In genomic region chr3R:5281094-5281493, dm6 we compare ENCODE assay signal across 1 fruit fly cellular context.
TF ChIP-seq lines count a peak whose summit lies in the region.

No protein-coding gene starts in this region.

TF ChIP-seq in whole organism, embryonic, 481 proteins besides CTCF, POLR2A, EP300 and RAD21 (continued from another document):
- TF ChIP-seq CG3163 (GFP tag; optimal IDR thresholded peaks at IDR 0.05; lab: Kevin White, UChicago), result peak; percentile 41
- TF ChIP-seq Neu2 (GFP tag; optimal IDR thresholded peaks at IDR 0.05; lab: Kevin White, UChicago; ENCODE audit: borderline replicate concordance), result no peak
- TF ChIP-seq lbe (GFP tag; optimal IDR thresholded peaks at IDR 0.05; lab: Kevin White, UChicago), result peak; percentile 64
- no peak for TF ChIP-seq pb (GFP tag; optimal IDR thresholded peaks at IDR 0.05; lab: Kevin White, UChicago)
- peak; percentile 20; the same call in 1 of the 2 replicates for TF ChIP-seq slbo (GFP tag; IDR thresholded peaks at IDR 0.05; lab: Robert Waterston, UW)
- TF ChIP-seq zen2 (GFP tag; IDR thresholded peaks at IDR 0.05; lab: Robert Waterston, UW; ENCODE audit: partially characterized antibody), result no peak
- no peak for TF ChIP-seq ap (GFP tag; IDR thresholded peaks at IDR 0.05; lab: Robert Waterston, UW)
- TF ChIP-seq CG9215 (GFP tag; IDR thresholded peaks at IDR 0.05; lab: Robert Waterston, UW), result no peak
- no peak for TF ChIP-seq CG1233 (GFP tag; optimal IDR thresholded peaks at IDR 0.05; lab: Kevin White, UChicago)
- TF ChIP-seq nom (GFP tag; optimal IDR thresholded peaks at IDR 0.05; lab: Kevin White, UChicago), result peak; percentile 37
- peak; percentile 62; the same call in 1 of the 2 replicates for TF ChIP-seq NFAT (GFP tag; IDR thresholded peaks at IDR 0.05; lab: Robert Waterston, UW)
- TF ChIP-seq CG2875 (GFP tag; optimal IDR thresholded peaks at IDR 0.05; lab: Kevin White, UChicago), result no peak
- no peak for TF ChIP-seq ham (GFP tag; IDR thresholded peaks at IDR 0.05; lab: Robert Waterston, UW)
- no peak for TF ChIP-seq tup (GFP tag; optimal IDR thresholded peaks at IDR 0.05; lab: Kevin White, UChicago)
- TF ChIP-seq CG30431 (GFP tag; optimal IDR thresholded peaks at IDR 0.05; lab: Kevin White, UChicago), result no peak
- no peak for TF ChIP-seq Dll (GFP tag; IDR thresholded peaks at IDR 0.05; lab: Robert Waterston, UW; ENCODE audit: partially characterized antibody)
- TF ChIP-seq Atf3 (GFP tag; optimal IDR thresholded peaks at IDR 0.05; lab: Kevin White, UChicago), result no peak
- no peak for TF ChIP-seq ato (GFP tag; IDR thresholded peaks at IDR 0.05; lab: Robert Waterston, UW; ENCODE audit: partially characterized antibody)
- peak; percentile 29; the same call in 1 of the 2 replicates for TF ChIP-seq Xrp1 (GFP tag; IDR thresholded peaks at IDR 0.05; lab: Robert Waterston, UW)
- peak; percentile 45 for TF ChIP-seq Med (GFP tag; lab: Kevin White, UChicago)
- no peak for TF ChIP-seq CG9876 (GFP tag; optimal IDR thresholded peaks at IDR 0.05; lab: Kevin White, UChicago)
- TF ChIP-seq Fer3 (tag; optimal IDR thresholded peaks at IDR 0.05; lab: Kevin White, UChicago), result no peak
- TF ChIP-seq CG5245 (GFP tag; optimal IDR thresholded peaks at IDR 0.05; lab: Kevin White, UChicago), result no peak
- no peak for TF ChIP-seq bigmax (GFP tag; optimal IDR thresholded peaks at IDR 0.05; lab: Kevin White, UChicago)
- peak; percentile 13; the same call in 1 of the 2 replicates for TF ChIP-seq CG31224 (GFP tag; IDR thresholded peaks at IDR 0.05; lab: Robert Waterston, UW)
- no peak for TF ChIP-seq CG11723 (GFP tag; optimal IDR thresholded peaks at IDR 0.05; lab: Kevin White, UChicago)
- TF ChIP-seq CG11093 (GFP tag; IDR thresholded peaks at IDR 0.05; lab: Robert Waterston, UW), result 0 out of 3 replicates have a peak, but pooled peaks have one; percentile 15
- peak; percentile 60 for TF ChIP-seq CG32532 (GFP tag; IDR thresholded peaks at IDR 0.05; lab: Robert Waterston, UW)
- peak; percentile 37 for TF ChIP-seq psq (GFP tag; optimal IDR thresholded peaks at IDR 0.05; lab: Kevin White, UChicago)
- TF ChIP-seq fd96Cb (tag; optimal IDR thresholded peaks at IDR 0.05; lab: Kevin White, UChicago), result no peak
- TF ChIP-seq Rfx (GFP tag; IDR thresholded peaks at IDR 0.05; lab: Robert Waterston, UW), result peak; percentile 54
- no peak for TF ChIP-seq CG18011 (GFP tag; optimal IDR thresholded peaks at IDR 0.05; lab: Kevin White, UChicago)
- no peak for TF ChIP-seq CG8290 (GFP tag; optimal IDR thresholded peaks at IDR 0.05; lab: Kevin White, UChicago)
- peak in 1 of 2 experiments; percentile 12 for TF ChIP-seq CG8290 (tag; optimal IDR thresholded peaks at IDR 0.05; lab: Kevin White, UChicago)
- TF ChIP-seq Hr51 (GFP tag; optimal IDR thresholded peaks at IDR 0.05; lab: Kevin White, UChicago), result no peak
- no peak for TF ChIP-seq da (GFP tag; optimal IDR thresholded peaks at IDR 0.05; lab: Kevin White, UChicago)
- no peak for TF ChIP-seq CG8765 (GFP tag; IDR thresholded peaks at IDR 0.05; lab: Robert Waterston, UW)
- TF ChIP-seq Hey (tag; optimal IDR thresholded peaks at IDR 0.05; lab: Kevin White, UChicago), result no peak
- 0 out of 4 replicates have a peak, but pooled peaks have one; percentile 39 for TF ChIP-seq chinmo (GFP tag; IDR thresholded peaks at IDR 0.05; lab: Robert Waterston, UW; ENCODE audit: partially characterized antibody)
- TF ChIP-seq row (GFP tag; IDR thresholded peaks at IDR 0.05; lab: Robert Waterston, UW), result peak; percentile 48; the same call in 2 of the 3 replicates
- no peak for TF ChIP-seq CG12219 (GFP tag; optimal IDR thresholded peaks at IDR 0.05; lab: Kevin White, UChicago)
- TF ChIP-seq tio (GFP tag; optimal IDR thresholded peaks at IDR 0.05; lab: Kevin White, UChicago), result no peak
- TF ChIP-seq TFAM (GFP tag; optimal IDR thresholded peaks at IDR 0.05; lab: Kevin White, UChicago), result no peak
- no peak for TF ChIP-seq CG12391 (tag; optimal IDR thresholded peaks at IDR 0.05; lab: Kevin White, UChicago)
- TF ChIP-seq CG6175 (GFP tag; IDR thresholded peaks at IDR 0.05; lab: Robert Waterston, UW), result no peak
- TF ChIP-seq C15 (GFP tag; IDR thresholded peaks at IDR 0.05; lab: Robert Waterston, UW), result no peak
- TF ChIP-seq Antp (GFP tag; optimal IDR thresholded peaks at IDR 0.05; lab: Kevin White, UChicago), result no peak
- TF ChIP-seq Abd-B (GFP tag; optimal IDR thresholded peaks at IDR 0.05; lab: Kevin White, UChicago), result no peak
- TF ChIP-seq CG34224 (GFP tag; IDR thresholded peaks at IDR 0.05; lab: Robert Waterston, UW; ENCODE audit: partially characterized antibody), result 0 out of 3 replicates have a peak, but pooled peaks have one; percentile 20
- no peak for TF ChIP-seq CG2199 (GFP tag; IDR thresholded peaks at IDR 0.05; lab: Robert Waterston, UW)
- TF ChIP-seq ase (GFP tag; IDR thresholded peaks at IDR 0.05; lab: Robert Waterston, UW), result no peak
- no peak for TF ChIP-seq Deaf1 (tag; optimal IDR thresholded peaks at IDR 0.05; lab: Kevin White, UChicago)
- TF ChIP-seq run (tag; optimal IDR thresholded peaks at IDR 0.05; lab: Kevin White, UChicago), result no peak
- TF ChIP-seq CG18764 (GFP tag; optimal IDR thresholded peaks at IDR 0.05; lab: Kevin White, UChicago), result no peak
- no peak for TF ChIP-seq Sox102F (GFP tag; optimal IDR thresholded peaks at IDR 0.05; lab: Kevin White, UChicago)
- TF ChIP-seq HLHmδ (GFP tag; optimal IDR thresholded peaks at IDR 0.05; lab: Kevin White, UChicago), result no peak
- 0 out of 2 replicates have a peak, but pooled peaks have one; percentile 13 for TF ChIP-seq al (GFP tag; IDR thresholded peaks at IDR 0.05; lab: Robert Waterston, UW)
- TF ChIP-seq B-H1 (GFP tag; IDR thresholded peaks at IDR 0.05; lab: Robert Waterston, UW), result no peak
- TF ChIP-seq Poxn (GFP tag; IDR thresholded peaks at IDR 0.05; lab: Robert Waterston, UW), result no peak
- TF ChIP-seq cas (GFP tag; IDR thresholded peaks at IDR 0.05; lab: Robert Waterston, UW), result no peak
- TF ChIP-seq sqz (GFP tag; optimal IDR thresholded peaks at IDR 0.05; lab: Kevin White, UChicago), result no peak
- no peak for TF ChIP-seq cad (GFP tag; optimal IDR thresholded peaks at IDR 0.05; lab: Kevin White, UChicago)
- TF ChIP-seq peb (GFP tag; IDR thresholded peaks at IDR 0.05; lab: Robert Waterston, UW), result no peak
- no peak for TF ChIP-seq zfh1 (GFP tag; IDR thresholded peaks at IDR 0.05; lab: Robert Waterston, UW)
- TF ChIP-seq Mad (GFP tag; optimal IDR thresholded peaks at IDR 0.05; lab: Kevin White, UChicago), result no peak
- TF ChIP-seq ind (GFP tag; optimal IDR thresholded peaks at IDR 0.05; lab: Kevin White, UChicago), result no peak
- no peak for TF ChIP-seq CG6272 (GFP tag; IDR thresholded peaks at IDR 0.05; lab: Robert Waterston, UW)
- TF ChIP-seq CG3281 (GFP tag; optimal IDR thresholded peaks at IDR 0.05; lab: Kevin White, UChicago), result no peak
- no peak for TF ChIP-seq CG34422 (GFP tag; IDR thresholded peaks at IDR 0.05; lab: Robert Waterston, UW)
- no peak for TF ChIP-seq CG1603 (tag; optimal IDR thresholded peaks at IDR 0.05; lab: Kevin White, UChicago)
- TF ChIP-seq Six4 (GFP tag; optimal IDR thresholded peaks at IDR 0.05; lab: Kevin White, UChicago), result no peak
- TF ChIP-seq br (optimal IDR thresholded peaks at IDR 0.05; lab: Kevin White, UChicago), result no peak
